Worm (Caenorhabditis elegans) whole organism, L4 larva: ENCODE data around the gene snr-5.

Source experiments
- D1046.2 ChIP-seq: fragments of 200-800 bp; sonication (Bioruptor generic); IDR thresholded peaks from 2 replicates; pipeline ENCODE4 v1.3.6; 2022; ENCODE audit warnings: missing genetic modification characterization, missing compliant biosample characterization
- ama-1 ChIP-seq: fragments of 150-350 bp; optimal IDR thresholded peaks from 2 replicates; lab custom pipeline; 2014; ENCODE audit warnings: inconsistent platforms, mixed read lengths
- ceh-44 ChIP-seq: fragments of 200-800 bp; sonication (Bioruptor generic); IDR thresholded peaks from 2 replicates; pipeline ENCODE4 v1.3.6; 2022; ENCODE audit warnings: missing genetic modification reagents, missing genetic modification characterization, missing compliant biosample characterization
- ceh-62 ChIP-seq: sonication (generic microtip); optimal IDR thresholded peaks from 2 replicates; lab custom pipeline; 2017; ENCODE audit warnings: missing biosample characterization, missing genetic modification characterization
- daf-19 ChIP-seq: fragments of 200-800 bp; sonication (Bioruptor generic); conservative IDR thresholded peaks from 2 replicates; pipeline ENCODE4 v1.3.6; 2022; ENCODE audit warnings: missing genetic modification characterization, missing compliant biosample characterization
- fkh-10 ChIP-seq: fragments of 150-350 bp; optimal IDR thresholded peaks from 2 replicates; lab custom pipeline; 2014; ENCODE audit warnings: missing biosample characterization, missing genetic modification reagents, missing genetic modification characterization
- jun-1 ChIP-seq: fragments of 150-350 bp; optimal IDR thresholded peaks from 2 replicates; lab custom pipeline; 2014; ENCODE audit warnings: missing biosample characterization, missing genetic modification reagents, missing genetic modification characterization
- lim-7 ChIP-seq: fragments of 200-800 bp; sonication (Bioruptor generic); IDR thresholded peaks from 2 replicates; pipeline ENCODE4 v1.3.6; 2022; ENCODE audit warnings: missing genetic modification characterization, missing compliant biosample characterization
- lin-39 ChIP-seq: fragments of 150-350 bp; optimal IDR thresholded peaks from 2 replicates; lab custom pipeline; 2014; ENCODE audit warnings: missing biosample characterization, missing genetic modification reagents, missing genetic modification characterization
- lsy-2 ChIP-seq, 2 experiments: fragments of 150-350 bp in 1 of 2; sonication (generic microtip) in 1 of 2; optimal IDR thresholded peaks; 2 replicates each; lab custom pipeline; 2014 to 2017; ENCODE audit warnings: missing biosample characterization in 2 of 2, missing genetic modification characterization in 2 of 2
- mep-1 ChIP-seq: fragments of 150-350 bp; sonication (generic microtip); optimal IDR thresholded peaks from 3 replicates; lab custom pipeline; 2014; ENCODE audit warnings: missing biosample characterization, missing genetic modification characterization
- nhr-11 ChIP-seq: fragments of 150-350 bp; optimal IDR thresholded peaks from 2 replicates; lab custom pipeline; 2014; ENCODE audit warnings: missing biosample characterization, missing genetic modification characterization
- nhr-48 ChIP-seq: sonication (generic microtip); optimal IDR thresholded peaks from 2 replicates; lab custom pipeline; 2016; ENCODE audit warnings: mild to moderate bottlenecking, missing genetic modification characterization, missing compliant biosample characterization
- rbr-2 ChIP-seq: sonication (generic microtip); optimal IDR thresholded peaks from 2 replicates; lab custom pipeline; 2016; ENCODE audit warnings: missing genotype, missing genetic modification characterization, missing compliant biosample characterization

DNA sequence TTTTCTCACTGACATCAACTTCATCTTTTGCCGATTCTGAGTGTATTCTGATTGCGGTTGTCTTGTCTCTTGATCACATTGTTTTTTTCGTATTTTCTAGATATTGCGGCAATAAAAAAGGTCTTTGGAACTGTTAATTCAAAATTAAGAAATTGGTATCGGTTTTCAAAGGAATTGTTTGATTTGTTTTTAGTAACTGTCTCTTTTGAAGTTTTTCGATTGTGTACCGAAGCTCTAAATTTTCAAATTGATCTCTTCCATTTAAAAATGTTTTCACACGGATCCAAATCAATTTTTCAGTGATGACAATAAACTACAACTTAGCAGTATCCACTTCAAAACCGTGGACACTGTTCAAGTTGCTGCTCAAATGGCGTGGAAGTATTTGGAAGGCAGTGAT, 38.9 kb downstream of the snr-5 start, which contains the start of gene best-24:
- TF ChIP-seq rbr-2 (tag; lab: Kevin White, UChicago) (no peak), mep-1 (tag; lab: Kevin White, UChicago) (no peak), ceh-62 (tag; lab: Kevin White, UChicago) (no peak), jun-1 (tag; lab: Kevin White, UChicago) (no peak), fkh-10 (no peak), nhr-48 (tag; lab: Kevin White, UChicago) (no peak), nhr-11 (tag; lab: Kevin White, UChicago) (no peak), lin-39 (tag; lab: Kevin White, UChicago) (no peak), ama-1 (lab: Kevin White, UChicago) (no peak), D1046.2 (GFP tag; lab: Robert Waterston, UW) (no peak), lsy-2 (tag; optimal IDR thresholded peaks at IDR 0.05; lab: Kevin White, UChicago) (no peak), ceh-44 (GFP tag; lab: Robert Waterston, UW) (no peak), lim-7 (GFP tag; lab: Robert Waterston, UW) (no peak), daf-19 (GFP tag; lab: Robert Waterston, UW) (no peak)
